Fruit fly (Drosophila melanogaster): Measurements from ENCODE around the gene Hmgcl.

Hmgcl gene

dm6 chr2L:6922091-6922753 lies 38.0 kb upstream of the Hmgcl start (continued):
- TF ChIP-seq vvl (GFP tag; IDR thresholded peaks at IDR 0.05) (peak; percentile 88; the same call in 1 of the 2 replicates), CG30403 (GFP tag; optimal IDR thresholded peaks at IDR 0.05) (peak; percentile 74), seq (GFP tag; IDR thresholded peaks at IDR 0.05) (peak; percentile 67; the same call in 1 of the 2 replicates), dpn (GFP tag; optimal IDR thresholded peaks at IDR 0.05) (peak; percentile 59 to 75), gsb-n (tag; optimal IDR thresholded peaks at IDR 0.05) (peak; percentile 63), CG8944 (GFP tag; optimal IDR thresholded peaks at IDR 0.05) (peak; percentile 63), stwl (tag; optimal IDR thresholded peaks at IDR 0.05) (no peak), Bdp1 (GFP tag; optimal IDR thresholded peaks at IDR 0.05) (no peak), CG12769 (tag; optimal IDR thresholded peaks at IDR 0.05) (peak; percentile 61), HmgZ (tag; optimal IDR thresholded peaks at IDR 0.05) (peak; percentile 9), grau (tag; optimal IDR thresholded peaks at IDR 0.05) (peak; percentile 68), her (GFP tag; optimal IDR thresholded peaks at IDR 0.05) (peak; percentile 48), usp (GFP tag; optimal IDR thresholded peaks at IDR 0.05) (no peak), ERR (GFP tag; optimal IDR thresholded peaks at IDR 0.05) (no peak), maf-S (GFP tag; optimal IDR thresholded peaks at IDR 0.05) (peak; percentile 57), CG7556 (GFP tag; optimal IDR thresholded peaks at IDR 0.05) (peak; percentile 35), ATbp (GFP tag; optimal IDR thresholded peaks at IDR 0.05) (peak; percentile 69), CG1792 (GFP tag; optimal IDR thresholded peaks at IDR 0.05) (peak; percentile 57), CG10431 (GFP tag; optimal IDR thresholded peaks at IDR 0.05) (peak; percentile 41), scrt (GFP tag; optimal IDR thresholded peaks at IDR 0.05) (no peak), NC2β (GFP tag; optimal IDR thresholded peaks at IDR 0.05) (peak; percentile 61), cas (GFP tag; IDR thresholded peaks at IDR 0.05) (no peak), Six4 (GFP tag; optimal IDR thresholded peaks at IDR 0.05) (peak; percentile 53), salm (tag; optimal IDR thresholded peaks at IDR 0.05) (peak; percentile 36), Gug (GFP tag; IDR thresholded peaks at IDR 0.05) (peak; percentile 58; the same call in 2 of the 4 replicates), Max (GFP tag; optimal IDR thresholded peaks at IDR 0.05) (peak; percentile 52), gcm2 (GFP tag; optimal IDR thresholded peaks at IDR 0.05) (peak; percentile 8), CG9876 (GFP tag; optimal IDR thresholded peaks at IDR 0.05) (peak; percentile 35), ara (GFP tag; IDR thresholded peaks at IDR 0.05) (no peak; the same call in 1 of the 2 replicates), CG16813 (GFP tag; IDR thresholded peaks at IDR 0.05; ENCODE audit: partially characterized antibody) (no peak), ranshi (GFP tag; IDR thresholded peaks at IDR 0.05) (no peak; the same call in 1 of the 2 replicates), CG18619 (GFP tag; optimal IDR thresholded peaks at IDR 0.05) (peak; percentile 50), CG2199 (GFP tag; IDR thresholded peaks at IDR 0.05) (peak; percentile 46; the same call in 2 of the 3 replicates), grn (GFP tag; optimal IDR thresholded peaks at IDR 0.05) (no peak), E2f2 (GFP tag; IDR thresholded peaks at IDR 0.05) (peak; percentile 48), cato (GFP tag; optimal IDR thresholded peaks at IDR 0.05; ENCODE audit: borderline replicate concordance) (peak; percentile 8), CG11093 (GFP tag; IDR thresholded peaks at IDR 0.05) (no peak), Chrac-16 (GFP tag; optimal IDR thresholded peaks at IDR 0.05) (peak; percentile 62), CG2129 (GFP tag; IDR thresholded peaks at IDR 0.05; ENCODE audit: partially characterized antibody) (no peak), CG2889 (GFP tag; IDR thresholded peaks at IDR 0.05) (no peak), CG10366 (GFP tag; IDR thresholded peaks at IDR 0.05) (peak; percentile 80; the same call in 1 of the 2 replicates), peb (GFP tag; IDR thresholded peaks at IDR 0.05) (peak; percentile 45; the same call in 1 of the 2 replicates), CG14667 (GFP tag; IDR thresholded peaks at IDR 0.05) (no peak), CG7372 (GFP tag; IDR thresholded peaks at IDR 0.05) (peak; percentile 24; the same call in 1 of the 2 replicates), Side (GFP tag; optimal IDR thresholded peaks at IDR 0.05) (peak; percentile 73), CG3281 (GFP tag; optimal IDR thresholded peaks at IDR 0.05) (peak; percentile 56), CG2875 (GFP tag; optimal IDR thresholded peaks at IDR 0.05) (peak; percentile 48), ftz-f1 (GFP tag; optimal IDR thresholded peaks at IDR 0.05) (no peak)
